Fruit fly (Drosophila melanogaster) whole organism, embryonic: ENCODE results near the gene CG32267.

Experiments
- Blimp-1 ChIP-seq: fragments of 200-800 bp; sonication (Bioruptor generic); optimal IDR thresholded peaks from 3 replicates; lab custom pipeline; 2018; ENCODE audit warnings: missing biosample characterization, missing genetic modification characterization, mild to moderate bottlenecking, moderate library complexity, missing genetic modification reagents
- BtbVII ChIP-seq: fragments of 200-800 bp; sonication (Bioruptor generic); optimal IDR thresholded peaks from 3 replicates; lab custom pipeline; 2017; ENCODE audit warnings: missing biosample characterization, mild to moderate bottlenecking, missing genetic modification characterization
- CG10147 ChIP-seq: fragments of 200-800 bp; sonication (Bioruptor generic); optimal IDR thresholded peaks from 2 replicates; lab custom pipeline; 2019; ENCODE audit warnings: missing biosample characterization, mild to moderate bottlenecking, missing genetic modification characterization, moderate library complexity
- CG10366 ChIP-seq: fragments of 200-800 bp; sonication (Bioruptor generic); IDR thresholded peaks from 2 replicates; pipeline ENCODE4 v1.3.6; 2022; ENCODE audit warnings: missing biosample characterization, missing genetic modification characterization
- CG12391 ChIP-seq: fragments of 200-800 bp; sonication (Bioruptor generic); optimal IDR thresholded peaks from 3 replicates; lab custom pipeline; 2018; ENCODE audit warnings: missing biosample characterization, mild to moderate bottlenecking, missing genetic modification characterization, moderate library complexity
- CG12659 ChIP-seq: fragments of 200-800 bp; sonication (Bioruptor generic); optimal IDR thresholded peaks from 3 replicates; lab custom pipeline; 2017; ENCODE audit warnings: mild to moderate bottlenecking, missing biosample characterization, missing genetic modification reagents, missing genetic modification characterization
- CG13424 ChIP-seq: fragments of 200-800 bp; sonication (Bioruptor generic); optimal IDR thresholded peaks from 2 replicates; lab custom pipeline; 2019; ENCODE audit warnings: missing biosample characterization, mild to moderate bottlenecking, missing genetic modification characterization, moderate library complexity
- CG13775 ChIP-seq: fragments of 200-800 bp; sonication (Bioruptor generic); optimal IDR thresholded peaks from 3 replicates; lab custom pipeline; 2017; ENCODE audit warnings: missing biosample characterization, mild to moderate bottlenecking, missing genetic modification characterization
- CG13894 ChIP-seq: fragments of 200-800 bp; sonication (Bioruptor generic); optimal IDR thresholded peaks from 3 replicates; lab custom pipeline; 2018; ENCODE audit warnings: missing biosample characterization, mild to moderate bottlenecking, missing genetic modification characterization, moderate library complexity
- CG17359 ChIP-seq: fragments of 200-800 bp; sonication (Bioruptor generic); optimal IDR thresholded peaks from 3 replicates; lab custom pipeline; 2018; ENCODE audit warnings: missing biosample characterization, mild to moderate bottlenecking, missing genetic modification characterization, moderate library complexity
- CG2120 ChIP-seq: fragments of 200-800 bp; sonication (Bioruptor generic); optimal IDR thresholded peaks from 3 replicates; lab custom pipeline; 2016; ENCODE audit warnings: missing biosample characterization, missing genetic modification characterization
- CG32532 ChIP-seq: fragments of 200-800 bp; sonication (Bioruptor generic); IDR thresholded peaks from 2 replicates; pipeline ENCODE4 v1.3.6; 2022; ENCODE audit warnings: missing biosample characterization, missing genetic modification characterization
- CG3847 ChIP-seq: fragments of 200-800 bp; sonication (Bioruptor generic); IDR thresholded peaks from 2 replicates; pipeline ENCODE4 v1.3.6; 2022; ENCODE audit warnings: missing biosample characterization, missing genetic modification characterization
- CG6813 ChIP-seq: fragments of 200-800 bp; sonication (Bioruptor generic); optimal IDR thresholded peaks from 2 replicates; lab custom pipeline; 2017; ENCODE audit warnings: missing biosample characterization, missing genetic modification characterization, mild to moderate bottlenecking, moderate library complexity, missing genetic modification reagents
- CG8290 ChIP-seq, 3 experiments: fragments of 200-800 bp; sonication (Bioruptor generic); optimal IDR thresholded peaks; 2 replicates each; lab custom pipeline; 2016 to 2019; ENCODE audit warnings: missing biosample characterization in 3 of 3, missing genetic modification characterization in 3 of 3, mild to moderate bottlenecking in 2 of 3, moderate library complexity in 1 of 3
- CG9437 ChIP-seq: fragments of 200-800 bp; sonication (Bioruptor generic); optimal IDR thresholded peaks from 2 replicates; lab custom pipeline; 2018; ENCODE audit warnings: missing biosample characterization, mild to moderate bottlenecking, missing genetic modification characterization
- CoRest ChIP-seq: fragments of 200-800 bp; sonication (Bioruptor generic); optimal IDR thresholded peaks from 3 replicates; lab custom pipeline; 2018; ENCODE audit warnings: missing biosample characterization, mild to moderate bottlenecking, missing genetic modification characterization, moderate library complexity
- D ChIP-seq, 2 experiments: fragments of 200-800 bp in 1 of 2; fragments of >200 bp in 1 of 2; sonication (Bioruptor generic) in 1 of 2; optimal IDR thresholded peaks; 2 replicates in 1 of 2; 3 replicates in 1 of 2; lab custom pipeline; 2017; ENCODE audit warnings: mild to moderate bottlenecking in 1 of 2, missing biosample characterization in 1 of 2, missing genetic modification characterization in 1 of 2, missing genetic modification reagents in 1 of 2
- D19A ChIP-seq: fragments of 200-800 bp; optimal IDR thresholded peaks from 3 replicates; lab custom pipeline; 2019; ENCODE audit warnings: missing biosample characterization, mild to moderate bottlenecking, missing genetic modification characterization, moderate library complexity
- Deaf1 ChIP-seq: fragments of 200-800 bp; optimal IDR thresholded peaks from 3 replicates; lab custom pipeline; 2019; ENCODE audit warnings: missing biosample characterization, mild to moderate bottlenecking, missing genetic modification characterization, moderate library complexity
- E2f1 ChIP-seq: fragments of 200-800 bp; sonication (Bioruptor generic); IDR thresholded peaks from 2 replicates; pipeline ENCODE4 v1.3.6; 2022; ENCODE audit warnings: missing biosample characterization, missing genetic modification characterization
- Fer2 ChIP-seq: fragments of 200-800 bp; sonication (Bioruptor generic); optimal IDR thresholded peaks from 2 replicates; lab custom pipeline; 2018; ENCODE audit warnings: missing biosample characterization, mild to moderate bottlenecking, missing genetic modification characterization, moderate library complexity
- HmgZ ChIP-seq: fragments of 200-800 bp; sonication (Bioruptor generic); optimal IDR thresholded peaks from 2 replicates; lab custom pipeline; 2018; ENCODE audit warnings: missing biosample characterization, mild to moderate bottlenecking, missing genetic modification characterization
- Med ChIP-seq: fragments of 200-800 bp; sonication (Bioruptor generic); peaks from one replicate; lab custom pipeline; 2016; ENCODE audit warnings: missing biosample characterization, missing genetic modification characterization, mild to moderate bottlenecking, inconsistent platforms, moderate library complexity
- Nf-YC ChIP-seq: fragments of 200-800 bp; optimal IDR thresholded peaks from 3 replicates; lab custom pipeline; 2019; ENCODE audit warnings: missing biosample characterization, mild to moderate bottlenecking, missing genetic modification characterization, moderate library complexity
- Ptx1 ChIP-seq: fragments of 200-800 bp; sonication (Bioruptor generic); IDR thresholded peaks from 2 replicates; pipeline ENCODE4 v1.3.6; 2022; ENCODE audit warnings: missing biosample characterization, missing genetic modification characterization
- Rfx ChIP-seq: fragments of 200-800 bp; sonication (Bioruptor generic); IDR thresholded peaks from 2 replicates; pipeline ENCODE4 v1.3.6; 2022; ENCODE audit warnings: missing biosample characterization, missing genetic modification characterization
- Sin3A ChIP-seq: fragments of >200 bp; optimal IDR thresholded peaks from 2 replicates; lab custom pipeline; 2018
- aop ChIP-seq: fragments of 200-800 bp; sonication (Bioruptor generic); IDR thresholded peaks from 2 replicates; pipeline ENCODE4 v1.3.6; 2022; ENCODE audit warnings: missing biosample characterization, missing genetic modification characterization
- ci ChIP-seq: fragments of 200-800 bp; sonication (Bioruptor generic); IDR thresholded peaks from 3 replicates; pipeline ENCODE4 v1.3.6; 2022; ENCODE audit warnings: missing biosample characterization, missing genetic modification characterization
- crol ChIP-seq: fragments of 200-800 bp; sonication (Bioruptor generic); IDR thresholded peaks from 2 replicates; pipeline ENCODE4 v1.3.6; 2022; ENCODE audit warnings: missing biosample characterization, missing genetic modification characterization
- dpn ChIP-seq, 2 experiments: fragments of 200-800 bp; sonication (Bioruptor generic); optimal IDR thresholded peaks; 3 replicates each; lab custom pipeline; 2016; ENCODE audit warnings: missing biosample characterization in 2 of 2, missing genetic modification characterization in 2 of 2
- eyg ChIP-seq: fragments of 200-800 bp; sonication (Bioruptor generic); optimal IDR thresholded peaks from 3 replicates; lab custom pipeline; 2016; ENCODE audit warnings: missing biosample characterization, missing genetic modification characterization
- gem ChIP-seq: fragments of 200-800 bp; sonication (Bioruptor generic); optimal IDR thresholded peaks from 2 replicates; lab custom pipeline; 2019; ENCODE audit warnings: missing biosample characterization, mild to moderate bottlenecking, missing genetic modification characterization, moderate library complexity
- gsb ChIP-seq: fragments of 200-800 bp; sonication (Bioruptor generic); IDR thresholded peaks from 2 replicates; pipeline ENCODE4 v1.3.6; 2022; ENCODE audit warnings: missing biosample characterization, missing genetic modification characterization
- knrl ChIP-seq: fragments of 200-800 bp; sonication (Bioruptor generic); IDR thresholded peaks from 3 replicates; pipeline ENCODE4 v1.3.6; 2022; ENCODE audit warnings: missing biosample characterization, missing genetic modification characterization; ENCODE audit not compliant: partially characterized antibody
- mam ChIP-seq: fragments of 200-800 bp; sonication (Bioruptor generic); optimal IDR thresholded peaks from 3 replicates; lab custom pipeline; 2016; ENCODE audit warnings: missing biosample characterization, missing genetic modification characterization
- mirr ChIP-seq: fragments of 200-800 bp; sonication (Bioruptor generic); optimal IDR thresholded peaks from 3 replicates; lab custom pipeline; 2018; ENCODE audit warnings: missing biosample characterization, mild to moderate bottlenecking, missing genetic modification characterization
- oc ChIP-seq: fragments of 200-800 bp; sonication (Bioruptor generic); optimal IDR thresholded peaks from 2 replicates; lab custom pipeline; 2018; ENCODE audit warnings: missing biosample characterization, mild to moderate bottlenecking, missing genetic modification characterization, moderate library complexity
- phol ChIP-seq: fragments of 200-800 bp; sonication (Bioruptor generic); optimal IDR thresholded peaks from 3 replicates; lab custom pipeline; 2018; ENCODE audit warnings: missing biosample characterization, mild to moderate bottlenecking, missing genetic modification characterization, moderate library complexity
- row ChIP-seq: fragments of 200-800 bp; sonication (Bioruptor generic); IDR thresholded peaks from 3 replicates; pipeline ENCODE4 v1.3.6; 2022; ENCODE audit warnings: missing biosample characterization, missing genetic modification characterization
- sens ChIP-seq: fragments of 200-800 bp; sonication (Bioruptor generic); peaks from one replicate; lab custom pipeline; 2016; ENCODE audit warnings: missing biosample characterization, missing genetic modification characterization
- seq ChIP-seq: fragments of 200-800 bp; sonication (Bioruptor generic); IDR thresholded peaks from 2 replicates; pipeline ENCODE4 v1.3.6; 2022; ENCODE audit warnings: missing biosample characterization, missing genetic modification characterization
- stc ChIP-seq: fragments of 200-800 bp; sonication (Bioruptor generic); IDR thresholded peaks from 2 replicates; pipeline ENCODE4 v1.3.6; 2022; ENCODE audit warnings: missing biosample characterization, missing genetic modification characterization
- tap ChIP-seq: fragments of 200-800 bp; optimal IDR thresholded peaks from 3 replicates; lab custom pipeline; 2019; ENCODE audit warnings: missing biosample characterization, mild to moderate bottlenecking, missing genetic modification characterization, moderate library complexity
- tgo ChIP-seq: fragments of 200-800 bp; sonication (Bioruptor generic); IDR thresholded peaks from 3 replicates; pipeline ENCODE4 v1.3.6; 2022; ENCODE audit warnings: missing biosample characterization, missing genetic modification characterization
- unpg ChIP-seq: fragments of 200-800 bp; sonication (Bioruptor generic); optimal IDR thresholded peaks from 3 replicates; lab custom pipeline; 2018; ENCODE audit warnings: missing biosample characterization, mild to moderate bottlenecking, missing genetic modification characterization, moderate library complexity

The CG32267 gene

dm6 chr3L:3436838-3437663, 34.9 kb downstream of the CG32267 start (continued):
- TF ChIP-seq CG2120 (peak; percentile 38), CG12659 (GFP tag; lab: Kevin White, UChicago) (peak; percentile 45), mirr (peak; percentile 68), Sin3A (lab: Kevin White, UChicago) (no peak), Ptx1 (GFP tag; lab: Robert Waterston, UW) (peak; percentile 74), CG17359 (tag; lab: Kevin White, UChicago) (peak; percentile 38), dpn (GFP tag; optimal IDR thresholded peaks at IDR 0.05; lab: Kevin White, UChicago) (peak in 1 of 2 experiments; percentile 16), HmgZ (tag; lab: Kevin White, UChicago) (peak; percentile 33), CG13775 (GFP tag; lab: Kevin White, UChicago) (peak; percentile 37), gsb (GFP tag; lab: Robert Waterston, UW) (peak; percentile 39), eyg (GFP tag; lab: Kevin White, UChicago) (no peak), CG12391 (peak; percentile 71), CG6813 (GFP tag; lab: Kevin White, UChicago) (no peak), CG13894 (tag; lab: Kevin White, UChicago) (peak; percentile 36), CG10366 (GFP tag; lab: Robert Waterston, UW) (0 out of 2 replicates have a peak, but pooled peaks have one; percentile 10), CoRest (tag; lab: Kevin White, UChicago) (peak; percentile 81), CG8290 (GFP tag; optimal IDR thresholded peaks at IDR 0.05; lab: Kevin White, UChicago) (no peak), CG8290 (tag; optimal IDR thresholded peaks at IDR 0.05; lab: Kevin White, UChicago) (peak in 1 of 2 experiments; percentile 41), mam (GFP tag; lab: Kevin White, UChicago) (no peak), knrl (GFP tag; lab: Robert Waterston, UW) (no peak), BtbVII (GFP tag; lab: Kevin White, UChicago) (peak; percentile 30), Fer2 (peak; percentile 17), tgo (GFP tag; lab: Robert Waterston, UW) (peak; percentile 66; the same call in 2 of the 3 replicates), Deaf1 (tag; lab: Kevin White, UChicago) (peak; percentile 46), crol (GFP tag; lab: Robert Waterston, UW) (peak; percentile 85), D19A (tag; lab: Kevin White, UChicago) (peak; percentile 40), E2f1 (GFP tag; lab: Robert Waterston, UW) (peak; percentile 29; the same call in 1 of the 2 replicates), Nf-YC (tag; lab: Kevin White, UChicago) (peak; percentile 17), CG32532 (peak; percentile 66; the same call in 1 of the 2 replicates), unpg (GFP tag; lab: Kevin White, UChicago) (peak; percentile 55), D (optimal IDR thresholded peaks at IDR 0.05; lab: Kevin White, UChicago) (no peak), D (GFP tag; optimal IDR thresholded peaks at IDR 0.05; lab: Kevin White, UChicago) (no peak), row (GFP tag; lab: Robert Waterston, UW) (peak; percentile 59; the same call in 2 of the 3 replicates), phol (tag; lab: Kevin White, UChicago) (peak; percentile 51), seq (peak; percentile 34; the same call in 1 of the 2 replicates), ci (GFP tag; lab: Robert Waterston, UW) (peak; percentile 69; the same call in 1 of the 3 replicates), oc (tag; lab: Kevin White, UChicago) (peak; percentile 25), CG10147 (GFP tag; lab: Kevin White, UChicago) (peak; percentile 24), Med (GFP tag; lab: Kevin White, UChicago) (peak; percentile 78), CG13424 (tag; lab: Kevin White, UChicago) (peak; percentile 68), CG9437 (GFP tag; lab: Kevin White, UChicago) (peak; percentile 39), CG3847 (GFP tag; lab: Robert Waterston, UW) (0 out of 2 replicates have a peak, but pooled peaks have one; percentile 47), sens (GFP tag; lab: Kevin White, UChicago) (peak; percentile 30), gem (tag; lab: Kevin White, UChicago) (peak; percentile 83), Blimp-1 (GFP tag; lab: Kevin White, UChicago) (peak; percentile 27), Rfx (GFP tag; lab: Robert Waterston, UW) (peak; percentile 36), tap (peak; percentile 42), aop (GFP tag; lab: Robert Waterston, UW) (peak; percentile 62; the same call in 1 of the 2 replicates), stc (GFP tag; lab: Robert Waterston, UW) (peak; percentile 63; the same call in 1 of the 2 replicates)
